Worm (Caenorhabditis elegans): ENCODE results near the gene aqp-8.

Gene aqp-8

ce11 chrX:4660268-4660880 is 44.4 kb downstream of the aqp-8 start, which contains the start of gene nhr-45:
Gene nhr-45 (minus strand): TSS chrX:4660318.
- TF ChIP-seq nhr-80 (tag; optimal IDR thresholded peaks at IDR 0.05) (peak; percentile 55), athp-1 (tag; optimal IDR thresholded peaks at IDR 0.05) (no peak), F39B2.1 (GFP tag; IDR thresholded peaks at IDR 0.05) (no peak), attf-6 (GFP tag; IDR thresholded peaks at IDR 0.05) (no peak)

ce11 chrX:4658706-4659105 is 46.1 kb downstream of the aqp-8 start:
- TF ChIP-seq nhr-80 (tag; optimal IDR thresholded peaks at IDR 0.05) (peak; percentile 57), dox-1 (GFP tag; IDR thresholded peaks at IDR 0.05) (0 out of 2 replicates have a peak, but pooled peaks have one; percentile 24), Y53F4B.3 (GFP tag; IDR thresholded peaks at IDR 0.05) (no peak), attf-5 (GFP tag; optimal IDR thresholded peaks at IDR 0.05) (no peak), pha-4 (tag; optimal IDR thresholded peaks at IDR 0.05) (no peak)

ce11 chrX:4658303-4658702 is 46.5 kb downstream of the aqp-8 start:
- TF ChIP-seq dpff-1 (tag; optimal IDR thresholded peaks at IDR 0.05) = no peak
- no peak for TF ChIP-seq aptf-3 (GFP tag; IDR thresholded peaks at IDR 0.05)
- TF ChIP-seq D2030.7 (GFP tag; IDR thresholded peaks at IDR 0.05) = no peak
- TF ChIP-seq B0336.3 (GFP tag; IDR thresholded peaks at IDR 0.05) = no peak
- TF ChIP-seq Y53F4B.3 (GFP tag; IDR thresholded peaks at IDR 0.05) = no peak
- TF ChIP-seq attf-3 (GFP tag; conservative IDR thresholded peaks at IDR 0.05) = no peak

- no peak for TF ChIP-seq hmg-1.2 (GFP tag; IDR thresholded peaks at IDR 0.05)
- TF ChIP-seq Y79H2A.3 (GFP tag; conservative IDR thresholded peaks at IDR 0.05) = no peak
- no peak for TF ChIP-seq ztf-25 (GFP tag; IDR thresholded peaks at IDR 0.05)
- TF ChIP-seq B0019.2 (GFP tag; conservative IDR thresholded peaks at IDR 0.05) = no peak
- no peak for TF ChIP-seq ccch-3 (GFP tag; optimal IDR thresholded peaks at IDR 0.05)
- TF ChIP-seq ztf-28 (GFP tag; IDR thresholded peaks at IDR 0.05) = no peak
- TF ChIP-seq nhr-90 (tag; optimal IDR thresholded peaks at IDR 0.05) = no peak
- TF ChIP-seq let-607 (tag; optimal IDR thresholded peaks at IDR 0.05) = no peak
- TF ChIP-seq nhr-80 (tag; optimal IDR thresholded peaks at IDR 0.05) = no peak
Observed at ce11 chrX:4657577-4657976, 47.2 kb downstream of the aqp-8 start.

ce11 chrX:4654057-4654456 is 50.7 kb downstream of the aqp-8 start, which contains the start of gene ceh-1:
Gene ceh-1 (minus strand): TSS chrX:4654157.
- no peak for TF ChIP-seq nhr-120 (GFP tag; IDR thresholded peaks at IDR 0.05)
- no peak for TF ChIP-seq rec-8 (tag; optimal IDR thresholded peaks at IDR 0.05)
- no peak for TF ChIP-seq unc-62 (GFP tag; optimal IDR thresholded peaks at IDR 0.05)
- no peak for TF ChIP-seq F33H1.4 (GFP tag; IDR thresholded peaks at IDR 0.05)
- TF ChIP-seq F57A8.1 (GFP tag; optimal IDR thresholded peaks at IDR 0.05) = no peak
- no peak for TF ChIP-seq cebp-1 (GFP tag; IDR thresholded peaks at IDR 0.05)
- TF ChIP-seq cebp-1 (tag; optimal IDR thresholded peaks at IDR 0.05) = no peak
- no peak for TF ChIP-seq pha-4 (tag; optimal IDR thresholded peaks at IDR 0.05)
- no peak for TF ChIP-seq T07F8.4 (tag; optimal IDR thresholded peaks at IDR 0.05)
- TF ChIP-seq C17E4.6 (GFP tag; IDR thresholded peaks at IDR 0.05) = no peak
- TF ChIP-seq nfya-2 (GFP tag; IDR thresholded peaks at IDR 0.05) = no peak
- no peak for TF ChIP-seq cebp-2 (GFP tag; IDR thresholded peaks at IDR 0.05)
- TF ChIP-seq rcor-1 (GFP tag; IDR thresholded peaks at IDR 0.05) = no peak
- no peak for TF ChIP-seq atf-7 (tag; optimal IDR thresholded peaks at IDR 0.05)
- TF ChIP-seq ztf-22 (GFP tag; optimal IDR thresholded peaks at IDR 0.05) = no peak
- no peak for TF ChIP-seq dpl-1 (GFP tag; optimal IDR thresholded peaks at IDR 0.05)
- TF ChIP-seq ceh-100 (GFP tag; IDR thresholded peaks at IDR 0.05) = no peak
